Fruit fly (Drosophila melanogaster) whole organism, embryonic: ENCODE data around the gene CG13912.

ENCODE experiments used
- Adf1 ChIP-seq: fragments of 200-800 bp; sonication (Bioruptor generic); IDR thresholded peaks from 2 replicates; pipeline ENCODE4 v1.3.6; 2022; ENCODE audit warnings: missing biosample characterization, missing genetic modification characterization
- CG10147 ChIP-seq: fragments of 200-800 bp; sonication (Bioruptor generic); optimal IDR thresholded peaks from 2 replicates; lab custom pipeline; 2019; ENCODE audit warnings: missing biosample characterization, mild to moderate bottlenecking, missing genetic modification characterization, moderate library complexity
- CG10543 ChIP-seq: fragments of 200-800 bp; sonication (Bioruptor generic); optimal IDR thresholded peaks from 3 replicates; lab custom pipeline; 2017; ENCODE audit warnings: missing biosample characterization, mild to moderate bottlenecking, missing genetic modification characterization, moderate library complexity
- CG10959 ChIP-seq: fragments of 200-800 bp; sonication (Bioruptor generic); IDR thresholded peaks from 2 replicates; pipeline ENCODE4 v1.3.6; 2022; ENCODE audit warnings: missing biosample characterization, missing genetic modification characterization
- CG11085 ChIP-seq: fragments of 200-800 bp; sonication (Bioruptor generic); IDR thresholded peaks from 2 replicates; pipeline ENCODE4 v1.3.6; 2022; ENCODE audit warnings: missing biosample characterization, missing genetic modification characterization
- CG11398 ChIP-seq: fragments of 200-800 bp; sonication (Bioruptor generic); optimal IDR thresholded peaks from 2 replicates; lab custom pipeline; 2016; ENCODE audit warnings: missing biosample characterization, missing genetic modification characterization
- CG14710 ChIP-seq: fragments of 200-800 bp; sonication (Bioruptor generic); optimal IDR thresholded peaks from 3 replicates; lab custom pipeline; 2019; ENCODE audit warnings: missing biosample characterization, mild to moderate bottlenecking, missing genetic modification characterization, moderate library complexity
- CG15073 ChIP-seq: fragments of 200-800 bp; sonication (Bioruptor generic); optimal IDR thresholded peaks from 2 replicates; lab custom pipeline; 2016; ENCODE audit warnings: missing biosample characterization, missing genetic modification characterization
- CG1529 ChIP-seq: fragments of 200-800 bp; sonication (Bioruptor generic); optimal IDR thresholded peaks from 3 replicates; lab custom pipeline; 2018; ENCODE audit warnings: missing biosample characterization, missing genetic modification characterization
- CG16815 ChIP-seq: fragments of 200-800 bp; sonication (Bioruptor generic); optimal IDR thresholded peaks from 3 replicates; lab custom pipeline; 2017; ENCODE audit warnings: missing biosample characterization, mild to moderate bottlenecking, missing genetic modification characterization
- CG16863 ChIP-seq: fragments of 200-800 bp; sonication (Bioruptor generic); optimal IDR thresholded peaks from 3 replicates; lab custom pipeline; 2016; ENCODE audit warnings: missing biosample characterization, missing genetic modification characterization
- CG17186 ChIP-seq: fragments of 200-800 bp; sonication (Bioruptor generic); optimal IDR thresholded peaks from 3 replicates; lab custom pipeline; 2017; ENCODE audit warnings: missing biosample characterization, missing genetic modification reagents, missing genetic modification characterization
- CG17361 ChIP-seq: fragments of 200-800 bp; sonication (Bioruptor generic); IDR thresholded peaks from 3 replicates; pipeline ENCODE4 v1.3.6; 2022; ENCODE audit warnings: missing biosample characterization, missing genetic modification characterization
- CG17612 ChIP-seq: fragments of 200-800 bp; sonication (Bioruptor generic); IDR thresholded peaks from 2 replicates; pipeline ENCODE4 v1.3.6; 2022; ENCODE audit warnings: missing biosample characterization, missing genetic modification characterization
- CG2120 ChIP-seq: fragments of 200-800 bp; sonication (Bioruptor generic); optimal IDR thresholded peaks from 3 replicates; lab custom pipeline; 2016; ENCODE audit warnings: missing biosample characterization, missing genetic modification characterization
- CG31388 ChIP-seq: fragments of 200-800 bp; sonication (Bioruptor generic); optimal IDR thresholded peaks from 2 replicates; lab custom pipeline; 2016; ENCODE audit warnings: missing biosample characterization, missing genetic modification characterization
- CG33557 ChIP-seq: fragments of 200-800 bp; sonication (Bioruptor generic); optimal IDR thresholded peaks from 2 replicates; lab custom pipeline; 2019; ENCODE audit warnings: missing biosample characterization, mild to moderate bottlenecking, missing genetic modification characterization, moderate library complexity
- CG34376 ChIP-seq: fragments of 200-800 bp; sonication (Bioruptor generic); optimal IDR thresholded peaks from 2 replicates; lab custom pipeline; 2018; ENCODE audit warnings: missing biosample characterization, mild to moderate bottlenecking, missing genetic modification characterization
- CG42726 ChIP-seq: fragments of 200-800 bp; sonication (Bioruptor generic); IDR thresholded peaks from 2 replicates; pipeline ENCODE4 v1.3.6; 2022; ENCODE audit warnings: missing biosample characterization, missing genetic modification characterization; ENCODE audit not compliant: partially characterized antibody
- CG4328 ChIP-seq: fragments of 200-800 bp; sonication (Bioruptor generic); optimal IDR thresholded peaks from 3 replicates; lab custom pipeline; 2017; ENCODE audit warnings: missing biosample characterization, missing genetic modification reagents, missing genetic modification characterization
- CG5245 ChIP-seq: fragments of 200-800 bp; sonication (Bioruptor generic); optimal IDR thresholded peaks from 3 replicates; lab custom pipeline; 2016; ENCODE audit warnings: missing biosample characterization, missing genetic modification characterization
- CG8359 ChIP-seq: fragments of 200-800 bp; sonication (Bioruptor generic); optimal IDR thresholded peaks from 2 replicates; lab custom pipeline; 2017; ENCODE audit warnings: missing biosample characterization, mild to moderate bottlenecking, missing genetic modification characterization, borderline replicate concordance
- CTCF ChIP-seq: fragments of 200-800 bp; sonication (Bioruptor generic); optimal IDR thresholded peaks from 2 replicates; lab custom pipeline; 2017; ENCODE audit warnings: missing biosample characterization, mild to moderate bottlenecking, missing genetic modification characterization, moderate library complexity
- E2f1 ChIP-seq: fragments of 200-800 bp; sonication (Bioruptor generic); IDR thresholded peaks from 2 replicates; pipeline ENCODE4 v1.3.6; 2022; ENCODE audit warnings: missing biosample characterization, missing genetic modification characterization
- Ets97D ChIP-seq: fragments of 200-800 bp; sonication (Bioruptor generic); optimal IDR thresholded peaks from 3 replicates; lab custom pipeline; 2016; ENCODE audit warnings: missing biosample characterization, missing genetic modification characterization
- HLH3B ChIP-seq: fragments of 200-800 bp; sonication (Bioruptor generic); IDR thresholded peaks from 2 replicates; pipeline ENCODE4 v1.3.6; 2022; ENCODE audit warnings: missing biosample characterization, missing genetic modification characterization
- Hey ChIP-seq: fragments of 200-800 bp; sonication (Bioruptor generic); optimal IDR thresholded peaks from 3 replicates; lab custom pipeline; 2018; ENCODE audit warnings: missing biosample characterization, mild to moderate bottlenecking, missing genetic modification characterization
- Hmr ChIP-seq: fragments of 200-800 bp; sonication (Bioruptor generic); optimal IDR thresholded peaks from 3 replicates; lab custom pipeline; 2017; ENCODE audit warnings: mild to moderate bottlenecking, missing biosample characterization, missing genetic modification reagents, missing genetic modification characterization
- Lhr ChIP-seq: fragments of 200-800 bp; sonication (Bioruptor generic); optimal IDR thresholded peaks from 3 replicates; lab custom pipeline; 2017; ENCODE audit warnings: mild to moderate bottlenecking, missing biosample characterization, missing genetic modification reagents, missing genetic modification characterization
- Max ChIP-seq: fragments of 200-800 bp; sonication (Bioruptor generic); optimal IDR thresholded peaks from 2 replicates; lab custom pipeline; 2016; ENCODE audit warnings: missing biosample characterization, mild to moderate bottlenecking, missing genetic modification characterization
- Nf-YA ChIP-seq: fragments of 200-800 bp; sonication (Bioruptor generic); IDR thresholded peaks from 2 replicates; pipeline ENCODE4 v1.3.6; 2022; ENCODE audit warnings: missing biosample characterization, missing genetic modification characterization
- NfI ChIP-seq: fragments of 200-800 bp; sonication (Bioruptor generic); optimal IDR thresholded peaks from 3 replicates; lab custom pipeline; 2018; ENCODE audit warnings: missing biosample characterization, mild to moderate bottlenecking, missing genetic modification characterization, moderate library complexity
- btn ChIP-seq: fragments of 200-800 bp; sonication (Bioruptor generic); optimal IDR thresholded peaks from 2 replicates; lab custom pipeline; 2016; ENCODE audit warnings: missing biosample characterization, missing genetic modification characterization
- cad ChIP-seq: fragments of >200 bp; optimal IDR thresholded peaks from 2 replicates; lab custom pipeline; 2017; ENCODE audit warnings: missing biosample characterization, missing genetic modification characterization
- da ChIP-seq: fragments of 200-800 bp; sonication (Bioruptor generic); optimal IDR thresholded peaks from 2 replicates; lab custom pipeline; 2016; ENCODE audit warnings: missing biosample characterization, missing genetic modification characterization
- dimm ChIP-seq: fragments of 200-800 bp; sonication (Bioruptor generic); IDR thresholded peaks from 2 replicates; pipeline ENCODE4 v1.3.6; 2022; ENCODE audit warnings: missing biosample characterization, missing genetic modification characterization
- disco-r ChIP-seq: fragments of 200-800 bp; sonication (Bioruptor generic); optimal IDR thresholded peaks from 2 replicates; lab custom pipeline; 2016; ENCODE audit warnings: missing biosample characterization, missing genetic modification characterization
- ewg ChIP-seq: fragments of 200-800 bp; sonication (Bioruptor generic); optimal IDR thresholded peaks from 3 replicates; lab custom pipeline; 2017; ENCODE audit warnings: mild to moderate bottlenecking, missing biosample characterization, missing genetic modification reagents, missing genetic modification characterization
- grn ChIP-seq: fragments of 200-800 bp; sonication (Bioruptor generic); optimal IDR thresholded peaks from 3 replicates; lab custom pipeline; 2017; ENCODE audit warnings: missing biosample characterization, missing genetic modification characterization
- gsb-n ChIP-seq: fragments of 200-800 bp; sonication (Bioruptor generic); optimal IDR thresholded peaks from 3 replicates; lab custom pipeline; 2018; ENCODE audit warnings: missing biosample characterization, mild to moderate bottlenecking, missing genetic modification characterization
- ind ChIP-seq: fragments of 200-800 bp; sonication (Bioruptor generic); optimal IDR thresholded peaks from 3 replicates; lab custom pipeline; 2016; ENCODE audit warnings: missing biosample characterization, missing genetic modification characterization
- lmd ChIP-seq: fragments of 200-800 bp; sonication (Bioruptor generic); IDR thresholded peaks from 2 replicates; pipeline ENCODE4 v1.3.6; 2022; ENCODE audit warnings: missing biosample characterization, missing genetic modification characterization
- nerfin-1 ChIP-seq: fragments of 200-800 bp; sonication (Bioruptor generic); optimal IDR thresholded peaks from 3 replicates; lab custom pipeline; 2019; ENCODE audit warnings: missing biosample characterization, mild to moderate bottlenecking, missing genetic modification characterization, moderate library complexity
- nerfin-2 ChIP-seq: fragments of 200-800 bp; sonication (Bioruptor generic); IDR thresholded peaks from 2 replicates; pipeline ENCODE4 v1.3.6; 2022; ENCODE audit warnings: missing biosample characterization, missing genetic modification characterization; ENCODE audit not compliant: partially characterized antibody
- org-1 ChIP-seq: fragments of 200-800 bp; sonication (Bioruptor generic); optimal IDR thresholded peaks from 2 replicates; lab custom pipeline; 2017; ENCODE audit warnings: missing biosample characterization, missing genetic modification characterization
- pho ChIP-seq: fragments of 200-800 bp; sonication (Bioruptor generic); optimal IDR thresholded peaks from 2 replicates; lab custom pipeline; 2016; ENCODE audit warnings: missing biosample characterization, missing genetic modification characterization
- ro ChIP-seq: fragments of 200-800 bp; sonication (Bioruptor generic); IDR thresholded peaks from 2 replicates; pipeline ENCODE4 v1.3.6; 2022; ENCODE audit warnings: missing biosample characterization, missing genetic modification characterization
- sens ChIP-seq: fragments of 200-800 bp; sonication (Bioruptor generic); peaks from one replicate; lab custom pipeline; 2016; ENCODE audit warnings: missing biosample characterization, missing genetic modification characterization
- tll ChIP-seq, 2 experiments: fragments of 200-800 bp in 1 of 2; fragments of >200 bp in 1 of 2; sonication (Bioruptor generic) in 1 of 2; optimal IDR thresholded peaks; 2 replicates each; lab custom pipeline; 2017 to 2019; ENCODE audit warnings: missing biosample characterization in 2 of 2, missing genetic modification characterization in 2 of 2, mild to moderate bottlenecking in 1 of 2, moderate library complexity in 1 of 2
- ttk ChIP-seq: fragments of 200-800 bp; sonication (Bioruptor generic); IDR thresholded peaks from 2 replicates; pipeline ENCODE4 v2.1.2; 2022; ENCODE audit warnings: missing biosample characterization, missing genetic modification characterization
- twi ChIP-seq: fragments of 200-800 bp; optimal IDR thresholded peaks from 2 replicates; lab custom pipeline; 2019; ENCODE audit warnings: missing biosample characterization, mild to moderate bottlenecking, missing genetic modification characterization, moderate library complexity
- wek ChIP-seq: fragments of 200-800 bp; sonication (Bioruptor generic); optimal IDR thresholded peaks from 3 replicates; lab custom pipeline; 2018; ENCODE audit warnings: missing biosample characterization, mild to moderate bottlenecking, missing genetic modification characterization, moderate library complexity

CG13912 gene

dm6 chr3L:1216460-1216859 lies 27.1 kb downstream of the CG13912 start (continued):
- TF ChIP-seq CG31388 (GFP tag; lab: Kevin White, UChicago) (no peak), CG10543 (GFP tag; lab: Kevin White, UChicago) (no peak), CG17612 (GFP tag; lab: Robert Waterston, UW) (no peak), HLH3B (GFP tag; lab: Robert Waterston, UW) (peak; percentile 64; the same call in 1 of the 2 replicates), sens (peak; percentile 94), CG1529 (GFP tag; lab: Kevin White, UChicago) (no peak), nerfin-1 (tag; lab: Kevin White, UChicago) (peak; percentile 37), CG8359 (peak; percentile 21), CG17186 (peak; percentile 1), ro (GFP tag; lab: Robert Waterston, UW) (no peak), Nf-YA (GFP tag; lab: Robert Waterston, UW) (no peak), tll (GFP tag; optimal IDR thresholded peaks at IDR 0.05; lab: Kevin White, UChicago) (no peak), CG11085 (GFP tag; lab: Robert Waterston, UW) (no peak), wek (no peak), cad (GFP tag; lab: Kevin White, UChicago) (no peak), CG33557 (no peak), CG17361 (GFP tag; lab: Robert Waterston, UW) (peak; percentile 43; the same call in 2 of the 3 replicates), Ets97D (GFP tag; lab: Kevin White, UChicago) (no peak), CTCF (GFP tag; lab: Kevin White, UChicago) (no peak), E2f1 (peak; percentile 40; the same call in 1 of the 2 replicates), ind (GFP tag; lab: Kevin White, UChicago) (peak; percentile 49), CG11398 (GFP tag; lab: Kevin White, UChicago) (no peak), CG14710 (peak; percentile 57), org-1 (GFP tag; lab: Kevin White, UChicago) (no peak), CG34376 (no peak), lmd (GFP tag; lab: Robert Waterston, UW) (peak; percentile 45), CG16815 (GFP tag; lab: Kevin White, UChicago) (no peak), CG10959 (GFP tag; lab: Robert Waterston, UW) (peak; percentile 54), dimm (GFP tag; lab: Robert Waterston, UW) (peak; percentile 33; the same call in 1 of the 2 replicates), twi (tag; lab: Kevin White, UChicago) (no peak), gsb-n (tag; lab: Kevin White, UChicago) (peak; percentile 58), Lhr (no peak), CG4328 (GFP tag; lab: Kevin White, UChicago) (no peak), pho (GFP tag; lab: Kevin White, UChicago) (no peak), da (GFP tag; lab: Kevin White, UChicago) (no peak), Hmr (GFP tag; lab: Kevin White, UChicago) (no peak), CG15073 (GFP tag; lab: Kevin White, UChicago) (no peak), btn (GFP tag; lab: Kevin White, UChicago) (peak; percentile 47), Max (peak; percentile 14), ewg (GFP tag; lab: Kevin White, UChicago) (no peak), Hey (no peak), CG2120 (GFP tag; lab: Kevin White, UChicago) (no peak), CG10147 (GFP tag; lab: Kevin White, UChicago) (no peak), disco-r (GFP tag; lab: Kevin White, UChicago) (no peak), CG5245 (GFP tag; lab: Kevin White, UChicago) (peak; percentile 55), CG42726 (GFP tag; lab: Robert Waterston, UW) (no peak), ttk (GFP tag; lab: Robert Waterston, UW) (0 out of 2 replicates have a peak, but pooled peaks have one; percentile 30), Adf1 (GFP tag; lab: Robert Waterston, UW) (no peak), nerfin-2 (GFP tag; lab: Robert Waterston, UW) (no peak), grn (GFP tag; lab: Kevin White, UChicago) (no peak), CG16863 (no peak), NfI (GFP tag; lab: Kevin White, UChicago) (peak; percentile 13)
